Worm (Caenorhabditis elegans) whole organism, L4 larva: Measurements from ENCODE around the gene pept-1.

Experiments
- T26A8.4 ChIP-seq: fragments of 200-800 bp; sonication (Bioruptor generic); IDR thresholded peaks from 2 replicates; pipeline ENCODE4 v1.3.6; 2022; ENCODE audit warnings: missing genetic modification characterization, missing compliant biosample characterization
- Y105C5A.15 ChIP-seq: fragments of 200-800 bp; sonication (Bioruptor generic); IDR thresholded peaks from 2 replicates; pipeline ENCODE4 v1.3.6; 2022; ENCODE audit warnings: missing genetic modification characterization, missing compliant biosample characterization
- aha-1 ChIP-seq: fragments of 150-350 bp; peaks from one replicate; lab custom pipeline; 2014; ENCODE audit warnings: missing biosample characterization, missing genetic modification characterization
- arid-1 ChIP-seq: fragments of 200-800 bp; sonication (Bioruptor generic); conservative IDR thresholded peaks from 2 replicates; pipeline ENCODE4 v1.3.6; 2022; ENCODE audit warnings: missing genetic modification reagents, missing genetic modification characterization, missing compliant biosample characterization
- attf-4 ChIP-seq: sonication (generic microtip); optimal IDR thresholded peaks from 3 replicates; lab custom pipeline; 2017; ENCODE audit warnings: missing biosample characterization, missing genetic modification characterization
- ces-1 ChIP-seq: fragments of 150-350 bp; sonication (generic microtip); optimal IDR thresholded peaks from 4 replicates; lab custom pipeline; 2014; ENCODE audit warnings: missing biosample characterization, missing genetic modification reagents, missing genetic modification characterization
- cey-2 ChIP-seq: sonication (generic microtip); optimal IDR thresholded peaks from 3 replicates; lab custom pipeline; 2017; ENCODE audit warnings: missing genetic modification characterization, mild to moderate bottlenecking, missing compliant biosample characterization, antibody characterized with exemption, borderline replicate concordance; ENCODE audit not compliant: insufficient read depth
- ctbp-1 ChIP-seq: fragments of 200-800 bp; sonication (Bioruptor generic); IDR thresholded peaks from 2 replicates; pipeline ENCODE4 v1.3.6; 2022; ENCODE audit warnings: missing genetic modification reagents, missing genetic modification characterization, missing compliant biosample characterization
- daf-16 ChIP-seq, 3 experiments: sonication (generic microtip); optimal IDR thresholded peaks; 2 replicates each; lab custom pipeline; 2016 to 2017; ENCODE audit warnings: missing genetic modification characterization in 3 of 3, missing genetic modification reagents in 3 of 3, mild to moderate bottlenecking in 2 of 3, missing compliant biosample characterization in 2 of 3, missing biosample characterization in 1 of 3, moderate library complexity in 1 of 3
- daf-8 ChIP-seq: fragments of 200-800 bp; sonication (Bioruptor generic); IDR thresholded peaks from 2 replicates; pipeline ENCODE4 v1.3.6; 2022; ENCODE audit warnings: missing genetic modification characterization, missing compliant biosample characterization
- dmd-6 ChIP-seq: fragments of 200-800 bp; sonication (Bioruptor generic); IDR thresholded peaks from 2 replicates; pipeline ENCODE4 v1.3.6; 2022; ENCODE audit warnings: missing genetic modification reagents, missing genetic modification characterization, missing compliant biosample characterization
- dmd-8 ChIP-seq: fragments of 200-800 bp; sonication (Bioruptor generic); IDR thresholded peaks from 2 replicates; pipeline ENCODE4 v1.3.6; 2022; ENCODE audit warnings: missing genetic modification characterization, missing compliant biosample characterization
- dmd-9 ChIP-seq: fragments of 200-800 bp; sonication (Bioruptor generic); IDR thresholded peaks from 2 replicates; pipeline ENCODE4 v1.3.6; 2022; ENCODE audit warnings: missing genetic modification reagents, missing genetic modification characterization, missing compliant biosample characterization
- dve-1 ChIP-seq: sonication (generic microtip); optimal IDR thresholded peaks from 2 replicates; lab custom pipeline; 2017; ENCODE audit warnings: antibody characterized with exemption, mild to moderate bottlenecking, missing genetic modification characterization, missing compliant biosample characterization; ENCODE audit not compliant: insufficient read depth
- fos-1 ChIP-seq: fragments of 150-350 bp; optimal IDR thresholded peaks from 2 replicates; lab custom pipeline; 2014; ENCODE audit warnings: missing biosample characterization, missing genetic modification characterization
- hlh-11 ChIP-seq: fragments of 200-800 bp; sonication (Bioruptor generic); optimal IDR thresholded peaks from 2 replicates; lab custom pipeline; 2018; ENCODE audit warnings: mild to moderate bottlenecking, missing genetic modification characterization, missing compliant biosample characterization
- lin-13 ChIP-seq: fragments of 150-350 bp; optimal IDR thresholded peaks from 2 replicates; lab custom pipeline; 2014; ENCODE audit warnings: missing biosample characterization, missing genetic modification reagents, missing genetic modification characterization
- lsy-2 ChIP-seq, 2 experiments: fragments of 150-350 bp in 1 of 2; sonication (generic microtip) in 1 of 2; optimal IDR thresholded peaks; 2 replicates each; lab custom pipeline; 2014 to 2017; ENCODE audit warnings: missing biosample characterization in 2 of 2, missing genetic modification characterization in 2 of 2
- mdl-1 ChIP-seq, 2 experiments: fragments of 150-350 bp in 1 of 2; sonication (generic microtip) in 1 of 2; optimal IDR thresholded peaks; 2 replicates each; lab custom pipeline; 2014 to 2017; ENCODE audit warnings: missing biosample characterization in 2 of 2, missing genetic modification characterization in 2 of 2
- mes-2 ChIP-seq: sonication (generic microtip); optimal IDR thresholded peaks from 2 replicates; lab custom pipeline; 2016; ENCODE audit warnings: missing genotype, mild to moderate bottlenecking, missing genetic modification characterization, missing compliant biosample characterization; ENCODE audit not compliant: poor library complexity, severe bottlenecking
- mxl-3 ChIP-seq: fragments of 200-800 bp; sonication (Bioruptor generic); optimal IDR thresholded peaks from 2 replicates; lab custom pipeline; 2018; ENCODE audit warnings: mild to moderate bottlenecking, missing genetic modification characterization, missing compliant biosample characterization
- nhr-11 ChIP-seq: fragments of 150-350 bp; optimal IDR thresholded peaks from 2 replicates; lab custom pipeline; 2014; ENCODE audit warnings: missing biosample characterization, missing genetic modification characterization
- nhr-28 ChIP-seq: fragments of 150-350 bp; optimal IDR thresholded peaks from 2 replicates; lab custom pipeline; 2014; ENCODE audit warnings: missing biosample characterization, missing genetic modification characterization
- nhr-41 ChIP-seq: fragments of 200-800 bp; sonication (Bioruptor generic); IDR thresholded peaks from 2 replicates; pipeline ENCODE4 v1.3.6; 2022; ENCODE audit warnings: missing genetic modification reagents, missing genetic modification characterization, missing compliant biosample characterization
- nhr-42 ChIP-seq: fragments of 200-800 bp; sonication (Bioruptor generic); IDR thresholded peaks from 2 replicates; pipeline ENCODE4 v1.3.6; 2022; ENCODE audit warnings: missing genetic modification characterization, missing compliant biosample characterization
- nhr-48 ChIP-seq: sonication (generic microtip); optimal IDR thresholded peaks from 2 replicates; lab custom pipeline; 2016; ENCODE audit warnings: mild to moderate bottlenecking, missing genetic modification characterization, missing compliant biosample characterization
- nhr-77 ChIP-seq: fragments of 150-350 bp; optimal IDR thresholded peaks from 2 replicates; lab custom pipeline; 2014; ENCODE audit warnings: missing biosample characterization, missing genetic modification characterization
- pqm-1 ChIP-seq: sonication (generic microtip); optimal IDR thresholded peaks from 2 replicates; lab custom pipeline; 2017; ENCODE audit warnings: missing biosample characterization, missing genetic modification characterization
- set-16 ChIP-seq: fragments of 200-800 bp; sonication (Bioruptor generic); IDR thresholded peaks from 2 replicates; pipeline ENCODE4 v1.3.6; 2022; ENCODE audit warnings: missing genetic modification reagents, missing genetic modification characterization, missing compliant biosample characterization
- snpc-1.2 ChIP-seq: fragments of 200-800 bp; sonication (Bioruptor generic); IDR thresholded peaks from 2 replicates; pipeline ENCODE4 v1.3.6; 2022; ENCODE audit warnings: missing genetic modification reagents, missing genetic modification characterization, missing compliant biosample characterization
- spr-3 ChIP-seq: fragments of 200-800 bp; sonication (Bioruptor generic); optimal IDR thresholded peaks from 2 replicates; lab custom pipeline; 2018; ENCODE audit warnings: mild to moderate bottlenecking, missing genetic modification characterization, missing compliant biosample characterization
- tra-1 ChIP-seq: fragments of 200-800 bp; sonication (Bioruptor generic); IDR thresholded peaks from 2 replicates; pipeline ENCODE4 v1.3.6; 2022; ENCODE audit warnings: missing genetic modification reagents, missing genetic modification characterization, missing compliant biosample characterization
- unc-62 ChIP-seq, 3 experiments: fragments of 150-350 bp in 1 of 3; sonication (generic microtip); optimal IDR thresholded peaks in 2 of 3; peaks in 1 of 3; 1 replicate in 1 of 3; 2 replicates in 2 of 3; lab custom pipeline; 2014 to 2017; ENCODE audit warnings: missing biosample characterization in 3 of 3, missing genetic modification characterization in 3 of 3, missing genetic modification reagents in 3 of 3, missing genotype in 1 of 3
- zfp-3 ChIP-seq: fragments of 200-800 bp; sonication (Bioruptor generic); conservative IDR thresholded peaks from 2 replicates; pipeline ENCODE4 v1.3.6; 2022; ENCODE audit warnings: missing genetic modification reagents, missing genetic modification characterization, missing compliant biosample characterization

pept-1 gene

ce11 chrX:6458001-6458400 is 1.3 kb downstream of the pept-1 start:
- TF ChIP-seq mes-2 (tag; lab: Kevin White, UChicago) = no peak
- TF ChIP-seq dve-1 (tag; lab: Kevin White, UChicago) = peak; percentile 41
- no peak for TF ChIP-seq dmd-8 (GFP tag; lab: Robert Waterston, UW)
- TF ChIP-seq daf-8 (GFP tag; lab: Robert Waterston, UW) = no peak
- peak; percentile 30 for TF ChIP-seq nhr-48 (tag; lab: Kevin White, UChicago)
- TF ChIP-seq tra-1 = peak; percentile 58; the same call in 1 of the 2 replicates
- peak; percentile 69 for TF ChIP-seq dmd-6
- peak; percentile 0 for TF ChIP-seq nhr-77 (tag; lab: Kevin White, UChicago)
- peak; percentile 15 to 17 for TF ChIP-seq unc-62 (GFP tag; optimal IDR thresholded peaks at IDR 0.05 in 1 of 2; lab: Kevin White, UChicago)
- no peak for TF ChIP-seq unc-62 (tag; optimal IDR thresholded peaks at IDR 0.05; lab: Kevin White, UChicago)

- no peak for TF ChIP-seq dmd-9 (GFP tag; lab: Robert Waterston, UW)
- TF ChIP-seq pqm-1 (tag; lab: Kevin White, UChicago) = peak; percentile 57
Observed at ce11 chrX:6458467-6458866, 1.8 kb downstream of the pept-1 start.

ce11 chrX:6460123-6460522 is 3.5 kb downstream of the pept-1 start:
- TF ChIP-seq pqm-1 (tag; lab: Kevin White, UChicago) (peak; percentile 27), zfp-3 (no peak), dmd-6 (peak; percentile 43), Y105C5A.15 (GFP tag; lab: Robert Waterston, UW) (no peak), aha-1 (tag; lab: Kevin White, UChicago) (no peak), dve-1 (tag; lab: Kevin White, UChicago) (peak; percentile 21), nhr-28 (tag; lab: Kevin White, UChicago) (peak; percentile 30), nhr-77 (tag; lab: Kevin White, UChicago) (peak; percentile 24)

ce11 chrX:6461729-6462128 is 5.1 kb downstream of the pept-1 start, which contains the start of gene K04E7.1:
K04E7.1 (plus strand) TSS chrX:6462029.
- TF ChIP-seq ctbp-1 (GFP tag; lab: Robert Waterston, UW) = no peak
- peak; percentile 54 for TF ChIP-seq aha-1 (tag; lab: Kevin White, UChicago)

ce11 chrX:6462479-6462878 is 5.8 kb downstream of the pept-1 start:
- TF ChIP-seq snpc-1.2 (GFP tag; lab: Robert Waterston, UW) (no peak), dmd-6 (peak; percentile 55), spr-3 (GFP tag; lab: Kevin White, UChicago) (no peak), daf-16 (GFP tag; optimal IDR thresholded peaks at IDR 0.05; lab: Kevin White, UChicago) (no peak), daf-16 (tag; optimal IDR thresholded peaks at IDR 0.05; lab: Kevin White, UChicago) (peak; percentile 15), nhr-41 (GFP tag; lab: Robert Waterston, UW) (no peak), set-16 (no peak), mxl-3 (no peak), lin-13 (GFP tag; lab: Kevin White, UChicago) (no peak), pqm-1 (tag; lab: Kevin White, UChicago) (peak; percentile 65), nhr-11 (tag; lab: Kevin White, UChicago) (no peak), daf-8 (GFP tag; lab: Robert Waterston, UW) (no peak), nhr-42 (no peak), T26A8.4 (GFP tag; lab: Robert Waterston, UW) (no peak), dmd-9 (GFP tag; lab: Robert Waterston, UW) (no peak)
- TF ChIP-seq, all 104 proteins: peak for 3

- TF ChIP-seq mdl-1 (tag; optimal IDR thresholded peaks at IDR 0.05; lab: Kevin White, UChicago) (peak in 1 of 2 experiments; percentile 22), dve-1 (tag; lab: Kevin White, UChicago) (peak; percentile 54), nhr-28 (tag; lab: Kevin White, UChicago) (peak; percentile 15), daf-16 (GFP tag; optimal IDR thresholded peaks at IDR 0.05; lab: Kevin White, UChicago) (no peak), daf-16 (tag; optimal IDR thresholded peaks at IDR 0.05; lab: Kevin White, UChicago) (peak; percentile 56), dmd-8 (GFP tag; lab: Robert Waterston, UW) (no peak), lsy-2 (tag; optimal IDR thresholded peaks at IDR 0.05; lab: Kevin White, UChicago) (no peak), mes-2 (tag; lab: Kevin White, UChicago) (no peak), aha-1 (tag; lab: Kevin White, UChicago) (peak; percentile 68), ces-1 (GFP tag; lab: Kevin White, UChicago) (no peak), attf-4 (no peak), arid-1 (GFP tag; lab: Robert Waterston, UW) (no peak), dmd-6 (peak; percentile 68), pqm-1 (tag; lab: Kevin White, UChicago) (peak; percentile 84), mxl-3 (peak; percentile 18), hlh-11 (tag; lab: Kevin White, UChicago) (no peak), fos-1 (tag; lab: Kevin White, UChicago) (no peak), cey-2 (no peak)
Observed at ce11 chrX:6462995-6463462, 6.4 kb downstream of the pept-1 start, which contains the start of gene C15B12.2. C15B12.2 (plus strand) TSS chrX:6463412.
